Fruit fly (Drosophila melanogaster): ENCODE measurements around the gene CG18477.
"Not testable (repeated sequence)": the region's sequence is repeated elsewhere in the genome, so short reads cannot be mapped to it uniquely, and the experiment has no call there.

The CG18477 gene

DNA sequence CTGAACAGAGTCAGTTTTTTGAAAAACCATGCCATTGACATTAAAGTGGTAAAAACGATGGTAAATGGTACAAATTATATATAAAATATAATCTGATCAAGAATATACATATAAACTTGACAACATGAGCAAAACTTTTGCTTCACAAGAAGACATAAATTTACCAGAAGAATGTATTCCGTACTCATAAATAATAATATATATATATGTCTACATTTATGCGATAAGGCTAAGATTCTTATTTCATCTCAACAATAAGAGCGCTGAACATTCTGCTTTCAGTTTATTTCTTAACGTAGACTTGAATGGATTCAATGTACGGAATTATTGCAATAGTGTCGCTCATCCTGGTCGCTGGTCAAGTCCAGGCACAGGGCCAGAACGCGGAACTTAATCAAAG is 34.9 kb downstream of the CG18477 start, which contains the start of gene CG31780:
Gene CG31780, plus strand, starts transcription at position 301 of the 400 bp plus-strand sequence.
- not testable (repeated sequence) for TF ChIP-seq dsf (GFP tag; optimal IDR thresholded peaks at IDR 0.05; ENCODE audit: borderline replicate concordance); h (GFP tag; optimal IDR thresholded peaks at IDR 0.05); CrebA (GFP tag; optimal IDR thresholded peaks at IDR 0.05; ENCODE audit: borderline replicate concordance)

DNA sequence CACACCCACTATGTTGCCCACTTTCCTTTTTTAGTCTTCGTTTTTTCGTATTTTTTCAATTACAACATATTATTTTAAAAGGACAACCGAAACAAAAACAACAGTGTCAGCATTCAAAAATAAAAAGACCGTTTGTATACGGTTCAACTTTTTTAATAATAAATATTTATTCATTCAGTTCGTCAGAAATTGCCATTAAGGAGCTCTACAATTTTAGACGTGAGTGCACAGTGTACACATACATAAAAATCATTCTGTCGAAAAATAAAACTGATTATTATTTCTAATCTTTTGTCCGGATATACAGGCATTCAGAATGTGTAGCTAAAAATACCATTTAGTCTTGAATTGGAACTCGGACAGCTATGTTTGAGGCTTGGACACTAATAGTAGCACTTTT is 44.0 kb downstream of the CG18477 start, which contains the start of gene CG31827:
Gene CG31827, plus strand, starts transcription at position 301 of the 400 bp plus-strand sequence.
- not testable (repeated sequence) for TF ChIP-seq dl (GFP tag; optimal IDR thresholded peaks at IDR 0.05; ENCODE audit: insufficient read depth in 1 of 2, partially characterized antibody in 2 of 2); dsf (GFP tag; optimal IDR thresholded peaks at IDR 0.05; ENCODE audit: borderline replicate concordance); fru (GFP tag; optimal IDR thresholded peaks at IDR 0.05)

DNA sequence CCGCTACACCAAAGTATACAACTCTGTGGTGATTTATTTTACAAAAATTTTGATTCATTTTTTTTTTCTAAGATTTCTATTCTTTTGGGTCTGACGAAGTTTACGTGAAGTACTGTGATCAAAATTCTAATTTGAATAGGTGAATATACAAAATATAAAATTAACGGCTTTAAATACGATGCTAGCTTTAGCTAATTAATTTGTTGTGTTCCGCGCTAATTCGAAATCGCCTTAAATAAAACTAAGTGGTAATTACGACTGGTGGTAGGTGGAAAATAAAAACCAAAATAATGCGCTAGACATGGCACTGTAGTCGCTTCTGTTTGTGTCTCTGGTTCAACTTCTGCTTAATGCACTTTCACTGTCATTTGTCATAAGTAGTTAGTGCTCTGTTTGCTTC is 50.2 kb downstream of the CG18477 start, which contains the start of gene CG43924:
Gene CG43924, minus strand, starts transcription at position 101 of the 400 bp plus-strand sequence.
- TF ChIP-seq sv, br, lola (GFP tag; optimal IDR thresholded peaks at IDR 0.05): not testable (repeated sequence)

Measured in whole organism, wandering third instar larva.